Worm (Caenorhabditis elegans): ENCODE results near the gene C05C10.3.

Gene C05C10.3

DNA sequence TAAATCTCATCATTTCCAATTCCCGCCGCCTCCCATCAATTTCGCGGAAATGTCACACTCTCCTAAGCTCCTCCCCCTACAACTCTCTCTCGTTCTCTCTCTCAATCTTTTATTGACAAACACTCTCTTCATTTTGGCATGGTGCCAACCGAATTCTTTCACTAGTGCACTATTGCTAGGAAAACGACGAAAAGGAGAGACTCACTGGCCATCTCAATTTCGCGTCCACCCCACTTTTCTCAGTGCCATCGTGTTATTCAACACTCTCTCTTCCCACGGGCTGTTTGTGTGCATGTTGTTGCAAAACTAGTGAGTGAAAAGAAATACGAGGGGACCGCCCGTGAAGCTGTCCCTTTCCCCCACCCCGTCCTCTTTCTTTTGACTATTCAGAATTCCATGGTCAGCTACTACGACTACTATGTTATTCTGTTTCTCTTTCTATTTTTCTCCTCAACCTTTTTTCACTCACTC, 48.2 kb upstream of the C05C10.3 start (continued):
- TF ChIP-seq sox-4 (tag; optimal IDR thresholded peaks at IDR 0.05), result no peak
- TF ChIP-seq ahr-1 (tag; optimal IDR thresholded peaks at IDR 0.05), result no peak
- peak; percentile 4 for TF ChIP-seq pros-1 (tag; optimal IDR thresholded peaks at IDR 0.05)
- no peak for TF ChIP-seq lin-11 (tag; optimal IDR thresholded peaks at IDR 0.05)
- TF ChIP-seq unc-42 (tag; optimal IDR thresholded peaks at IDR 0.05), result peak; percentile 78
- TF ChIP-seq ceh-14 (tag; optimal IDR thresholded peaks at IDR 0.05), result peak; percentile 45
- no peak for TF ChIP-seq dmd-4 (tag; optimal IDR thresholded peaks at IDR 0.05; ENCODE audit: borderline replicate concordance)
- TF ChIP-seq hlh-30 (tag; optimal IDR thresholded peaks at IDR 0.05; ENCODE audit: insufficient read depth), result no peak
- no peak for TF ChIP-seq nhr-232 (tag; optimal IDR thresholded peaks at IDR 0.05)
- TF ChIP-seq gmeb-2 (tag; optimal IDR thresholded peaks at IDR 0.05), result no peak
- peak; percentile 13 for TF ChIP-seq hlh-6 (tag; optimal IDR thresholded peaks at IDR 0.05)
- peak; percentile 93 for TF ChIP-seq ceh-18 (tag; optimal IDR thresholded peaks at IDR 0.05)
- no peak for TF ChIP-seq fkh-6 (tag; optimal IDR thresholded peaks at IDR 0.05)
- TF ChIP-seq ets-4 (tag; optimal IDR thresholded peaks at IDR 0.05), result no peak
- TF ChIP-seq odd-2 (tag; optimal IDR thresholded peaks at IDR 0.05), result no peak
- no peak for TF ChIP-seq ceh-24 (tag; optimal IDR thresholded peaks at IDR 0.05)
- TF ChIP-seq hlh-8 (tag; optimal IDR thresholded peaks at IDR 0.05), result no peak
- TF ChIP-seq ceh-22 (tag; optimal IDR thresholded peaks at IDR 0.05), result peak; percentile 31
- no peak for TF ChIP-seq ama-1 (optimal IDR thresholded peaks at IDR 0.05)
- TF ChIP-seq rnt-1 (tag; optimal IDR thresholded peaks at IDR 0.05), result no peak

ce11 chrII:9982437-9982836, 45.7 kb upstream of the C05C10.3 start:
- TF ChIP-seq ceh-31 (tag; optimal IDR thresholded peaks at IDR 0.05), result peak; percentile 42
- no peak for TF ChIP-seq F13H6.1 (tag; optimal IDR thresholded peaks at IDR 0.05)
- no peak for TF ChIP-seq lim-6 (tag; optimal IDR thresholded peaks at IDR 0.05)
- TF ChIP-seq K09A11.1 (tag; optimal IDR thresholded peaks at IDR 0.05; ENCODE audit: insufficient read depth), result no peak
- TF ChIP-seq ceh-30 (tag; optimal IDR thresholded peaks at IDR 0.05), result no peak
- no peak for TF ChIP-seq mec-3 (tag; optimal IDR thresholded peaks at IDR 0.05; ENCODE audit: borderline replicate concordance)
- TF ChIP-seq ttx-3 (tag; optimal IDR thresholded peaks at IDR 0.05), result no peak
- TF ChIP-seq ahr-1 (tag; optimal IDR thresholded peaks at IDR 0.05), result no peak
- TF ChIP-seq dmd-4 (tag; optimal IDR thresholded peaks at IDR 0.05; ENCODE audit: borderline replicate concordance), result no peak
- TF ChIP-seq unc-42 (tag; optimal IDR thresholded peaks at IDR 0.05), result peak; percentile 81
- TF ChIP-seq ama-1 (optimal IDR thresholded peaks at IDR 0.05), result no peak

ce11 chrII:9981760-9982159, 45.1 kb upstream of the C05C10.3 start, which contains the start of gene sdz-38:
sdz-38 (minus strand) TSS chrII:9981860.
- TF ChIP-seq ceh-45 (GFP tag; IDR thresholded peaks at IDR 0.05), result no peak
- no peak for TF ChIP-seq mec-3 (tag; optimal IDR thresholded peaks at IDR 0.05; ENCODE audit: borderline replicate concordance)
- TF ChIP-seq ztf-16 (tag; optimal IDR thresholded peaks at IDR 0.05), result no peak
- TF ChIP-seq ceh-19 (GFP tag; optimal IDR thresholded peaks at IDR 0.05), result no peak
- no peak for TF ChIP-seq ceh-6 (GFP tag; optimal IDR thresholded peaks at IDR 0.05)
- TF ChIP-seq che-1 (tag; optimal IDR thresholded peaks at IDR 0.05), result no peak
- TF ChIP-seq syd-9 (tag; optimal IDR thresholded peaks at IDR 0.05), result no peak
- TF ChIP-seq ceh-9 (tag; optimal IDR thresholded peaks at IDR 0.05), result no peak
- TF ChIP-seq C08G9.2 (tag; optimal IDR thresholded peaks at IDR 0.05), result no peak
- no peak for TF ChIP-seq pros-1 (tag; optimal IDR thresholded peaks at IDR 0.05)

ce11 chrII:9980077-9980631, 43.5 kb upstream of the C05C10.3 start, which contains the start of gene ZK892.6:
ZK892.6 (minus strand) TSS chrII:9980127.
- TF ChIP-seq C08G9.2 (tag; optimal IDR thresholded peaks at IDR 0.05), result no peak
- TF ChIP-seq madf-2 (tag; optimal IDR thresholded peaks at IDR 0.05), result no peak
- no peak for TF ChIP-seq pax-1 (tag; optimal IDR thresholded peaks at IDR 0.05)
- TF ChIP-seq C38D4.7 (GFP tag; optimal IDR thresholded peaks at IDR 0.05), result no peak
- TF ChIP-seq K09A11.1 (tag; optimal IDR thresholded peaks at IDR 0.05; ENCODE audit: insufficient read depth), result no peak
- TF ChIP-seq ztf-16 (tag; optimal IDR thresholded peaks at IDR 0.05), result no peak
- TF ChIP-seq ceh-9 (tag; optimal IDR thresholded peaks at IDR 0.05), result no peak
- TF ChIP-seq ceh-48 (tag; optimal IDR thresholded peaks at IDR 0.05), result no peak
- no peak for TF ChIP-seq K02D7.2 (tag; optimal IDR thresholded peaks at IDR 0.05)
- no peak for TF ChIP-seq lin-11 (tag; optimal IDR thresholded peaks at IDR 0.05)
- TF ChIP-seq pat-9 (tag; optimal IDR thresholded peaks at IDR 0.05), result no peak
- TF ChIP-seq ceh-31 (tag; optimal IDR thresholded peaks at IDR 0.05), result no peak
